Worm (Caenorhabditis elegans): Measurements from ENCODE around the gene zip-9.

zip-9 gene

DNA sequence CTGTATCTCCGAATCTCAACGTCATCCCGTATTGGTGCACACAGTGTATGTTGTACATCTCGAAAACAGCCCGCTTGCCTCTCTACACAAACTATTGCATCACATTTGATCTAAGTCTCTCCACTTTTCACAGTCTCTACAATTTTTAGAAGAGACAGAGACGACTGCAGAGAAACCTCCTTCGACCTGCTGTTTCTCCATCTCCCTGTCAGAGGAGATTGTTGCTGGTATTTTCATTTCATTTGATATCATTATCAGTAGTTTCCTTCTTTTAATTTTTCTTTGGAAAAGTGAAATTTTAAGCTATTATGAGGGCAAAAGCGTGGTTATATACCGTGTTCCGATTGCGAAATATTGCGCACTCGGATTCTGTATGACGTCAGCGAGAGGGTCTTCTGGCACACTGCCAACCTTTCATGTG is 1.7 kb upstream of the zip-9 start (continued):
- TF ChIP-seq aly-2 (tag; optimal IDR thresholded peaks at IDR 0.05) = no peak
- TF ChIP-seq nhr-237 (tag; optimal IDR thresholded peaks at IDR 0.05) = no peak
- peak; percentile 100 for TF ChIP-seq nhr-129 (tag; optimal IDR thresholded peaks at IDR 0.05)
- TF ChIP-seq snpc-4 (tag; optimal IDR thresholded peaks at IDR 0.05) = no peak
- TF ChIP-seq sma-3 (GFP tag; optimal IDR thresholded peaks at IDR 0.05) = peak; percentile 72
- TF ChIP-seq sem-4 (tag; optimal IDR thresholded peaks at IDR 0.05) = no peak
- no peak for TF ChIP-seq mbf-1 (tag; optimal IDR thresholded peaks at IDR 0.05)

DNA sequence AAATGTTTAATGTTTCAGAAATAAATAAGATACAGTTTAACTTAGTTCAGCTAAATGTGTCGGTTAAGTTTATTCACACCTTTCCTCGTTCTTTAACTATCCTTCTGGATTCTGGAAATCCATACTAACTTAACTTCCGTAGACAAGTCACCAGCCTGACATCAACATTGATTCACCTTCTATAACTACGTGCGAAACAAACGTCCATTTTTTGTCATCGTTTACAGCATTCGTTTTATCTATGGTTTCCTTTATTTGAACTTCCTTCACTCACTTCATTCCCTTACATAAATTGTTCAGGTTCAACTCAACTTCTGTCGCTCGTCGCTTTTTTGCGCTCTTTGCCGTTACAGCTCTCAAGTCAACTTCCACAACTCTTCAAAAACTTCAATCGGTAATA is 1.1 kb upstream of the zip-9 start, which contains the start of gene F17C11.26:
Gene F17C11.26, plus strand, starts transcription at position 301 of the 400 bp plus-strand sequence.
- no peak for TF ChIP-seq dmd-4 (tag; optimal IDR thresholded peaks at IDR 0.05)
- TF ChIP-seq alr-1 (tag; optimal IDR thresholded peaks at IDR 0.05) = no peak
- no peak for TF ChIP-seq blmp-1 (tag; optimal IDR thresholded peaks at IDR 0.05; ENCODE audit: insufficient read depth)
- TF ChIP-seq nhr-6 (tag; optimal IDR thresholded peaks at IDR 0.05) = no peak
- no peak for TF ChIP-seq sma-9 (GFP tag; optimal IDR thresholded peaks at IDR 0.05)
- TF ChIP-seq sma-9 (tag; optimal IDR thresholded peaks at IDR 0.05) = no peak
- TF ChIP-seq peb-1 (tag; optimal IDR thresholded peaks at IDR 0.05) = no peak
- no peak for TF ChIP-seq aly-2 (tag; optimal IDR thresholded peaks at IDR 0.05)
- TF ChIP-seq skn-1 (tag; optimal IDR thresholded peaks at IDR 0.05) = no peak
- no peak for TF ChIP-seq nhr-25 (tag; optimal IDR thresholded peaks at IDR 0.05)
- TF ChIP-seq lin-11 (tag; optimal IDR thresholded peaks at IDR 0.05) = no peak
- TF ChIP-seq ztf-4 (tag; optimal IDR thresholded peaks at IDR 0.05) = no peak
- no peak for TF ChIP-seq ZK546.5 (tag; optimal IDR thresholded peaks at IDR 0.05)
- TF ChIP-seq sem-4 (tag; optimal IDR thresholded peaks at IDR 0.05) = no peak

DNA sequence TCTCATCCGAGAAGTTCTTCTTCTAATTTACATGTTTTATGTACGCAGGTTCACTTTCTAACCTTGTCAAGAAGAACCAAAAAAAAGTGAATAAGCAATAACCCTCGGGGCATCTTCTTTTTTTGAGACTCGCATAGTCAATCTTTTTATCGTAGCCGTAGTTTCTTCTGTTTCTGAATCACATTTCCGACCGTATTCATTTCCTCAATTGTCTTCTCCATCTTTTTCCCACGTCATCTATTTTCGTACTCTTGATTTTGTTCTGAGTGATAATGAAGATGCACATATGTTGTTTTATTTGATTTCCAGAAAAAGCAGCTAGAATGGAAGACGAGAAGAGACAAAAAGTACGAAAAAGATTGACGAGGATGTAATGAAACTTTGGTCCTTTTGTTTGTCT is 2.6 kb downstream of the zip-9 start:
- TF ChIP-seq fos-1 (tag; optimal IDR thresholded peaks at IDR 0.05) (no peak), lsy-2 (tag; optimal IDR thresholded peaks at IDR 0.05) (peak in 1 of 2 experiments; percentile 15)

DNA sequence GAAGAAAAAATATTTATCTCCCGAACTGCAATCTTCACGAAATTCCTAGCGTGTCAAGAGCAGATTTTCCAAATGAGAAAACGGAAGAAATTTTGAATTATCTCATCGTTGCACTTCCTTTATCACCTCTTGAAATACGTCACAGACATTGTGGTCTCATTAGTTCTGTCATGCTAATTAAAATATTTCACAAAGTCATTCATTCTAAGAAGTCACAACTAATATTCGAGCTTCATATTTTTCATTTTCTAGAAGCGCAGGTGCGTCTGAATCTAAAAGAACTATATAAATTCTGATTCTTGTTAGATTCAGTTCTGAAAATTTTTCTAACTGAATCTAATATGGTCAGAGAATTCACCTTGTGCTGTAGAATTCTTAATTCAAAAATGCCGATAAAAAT is 4.9 kb downstream of the zip-9 start:
- no peak for TF ChIP-seq nhr-237 (tag; optimal IDR thresholded peaks at IDR 0.05)
- no peak for TF ChIP-seq ceh-82 (tag; optimal IDR thresholded peaks at IDR 0.05)
- no peak for TF ChIP-seq mab-5 (tag; optimal IDR thresholded peaks at IDR 0.05)
- TF ChIP-seq aly-2 (tag; optimal IDR thresholded peaks at IDR 0.05) = no peak
- TF ChIP-seq alr-1 (tag; optimal IDR thresholded peaks at IDR 0.05) = no peak
- TF ChIP-seq nhr-77 (tag; optimal IDR thresholded peaks at IDR 0.05) = no peak
- no peak for TF ChIP-seq blmp-1 (tag; optimal IDR thresholded peaks at IDR 0.05; ENCODE audit: insufficient read depth)
- no peak for TF ChIP-seq mbf-1 (tag; optimal IDR thresholded peaks at IDR 0.05)
- no peak for TF ChIP-seq unc-55 (GFP tag; optimal IDR thresholded peaks at IDR 0.05)
- no peak for TF ChIP-seq nhr-25 (tag; optimal IDR thresholded peaks at IDR 0.05)
- TF ChIP-seq lsy-2 (tag; optimal IDR thresholded peaks at IDR 0.05) = no peak
- no peak for TF ChIP-seq sma-9 (GFP tag; optimal IDR thresholded peaks at IDR 0.05)
- TF ChIP-seq sma-9 (tag; optimal IDR thresholded peaks at IDR 0.05) = no peak

DNA sequence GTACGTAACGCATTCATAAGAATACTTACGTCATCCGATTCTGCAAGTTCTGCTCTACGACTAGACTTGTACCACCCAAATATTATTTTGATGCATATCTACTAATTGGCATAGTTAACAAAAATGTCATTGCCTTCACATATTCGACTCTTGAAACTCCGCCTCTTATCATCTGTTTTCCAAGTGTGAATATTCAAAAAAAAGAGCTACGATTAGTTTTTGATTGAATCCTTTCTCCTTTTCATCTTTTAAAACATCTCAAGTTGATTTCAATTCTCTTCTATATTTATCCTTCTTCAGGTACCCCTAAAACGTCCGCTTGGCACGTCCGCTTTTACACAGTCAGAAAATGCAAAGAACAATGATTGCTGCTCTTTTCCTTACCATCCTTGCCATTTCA is 5.7 kb downstream of the zip-9 start, which contains the start of gene F17C11.2:
Gene F17C11.2, plus strand, starts transcription at position 301 of the 400 bp plus-strand sequence.
- TF ChIP-seq peb-1 (tag; optimal IDR thresholded peaks at IDR 0.05) (no peak), mbf-1 (tag; optimal IDR thresholded peaks at IDR 0.05) (no peak), snpc-4 (tag; optimal IDR thresholded peaks at IDR 0.05) (no peak), sma-9 (GFP tag; optimal IDR thresholded peaks at IDR 0.05) (no peak), sma-9 (tag; optimal IDR thresholded peaks at IDR 0.05) (no peak), mdl-1 (tag; optimal IDR thresholded peaks at IDR 0.05) (no peak), nhr-10 (tag; optimal IDR thresholded peaks at IDR 0.05) (no peak), dmd-4 (tag; optimal IDR thresholded peaks at IDR 0.05) (no peak), nhr-12 (tag; optimal IDR thresholded peaks at IDR 0.05) (no peak), unc-62 (GFP tag; optimal IDR thresholded peaks at IDR 0.05) (no peak), elt-3 (tag; optimal IDR thresholded peaks at IDR 0.05) (no peak), nhr-11 (tag; optimal IDR thresholded peaks at IDR 0.05) (no peak), lsy-2 (tag; optimal IDR thresholded peaks at IDR 0.05) (no peak), lin-11 (tag; optimal IDR thresholded peaks at IDR 0.05) (no peak), unc-55 (GFP tag; optimal IDR thresholded peaks at IDR 0.05) (no peak), egl-27 (tag; optimal IDR thresholded peaks at IDR 0.05) (no peak), ceh-82 (tag; optimal IDR thresholded peaks at IDR 0.05) (no peak)

DNA sequence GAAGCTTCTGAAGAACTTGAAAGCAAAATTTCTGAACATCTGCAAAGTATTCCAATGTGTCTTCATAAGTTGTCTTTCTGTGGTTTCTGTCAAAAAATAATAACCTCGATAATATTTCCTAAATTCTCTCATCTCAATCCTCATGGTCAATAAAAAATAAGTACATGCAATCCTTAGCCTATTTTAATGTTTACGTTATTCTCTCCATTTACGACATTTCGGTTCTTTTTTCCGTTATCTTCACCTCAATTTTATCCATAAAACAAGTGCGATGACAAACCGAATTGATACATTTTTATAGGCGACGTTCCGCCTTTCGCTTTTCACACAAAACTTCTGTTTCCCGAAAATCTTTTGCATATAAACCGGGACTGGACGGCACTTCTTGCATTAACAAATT is 7.2 kb downstream of the zip-9 start, which contains the start of gene col-153:
Gene col-153, plus strand, starts transcription at position 301 of the 400 bp plus-strand sequence.
- TF ChIP-seq zag-1 (tag; optimal IDR thresholded peaks at IDR 0.05) = no peak
- no peak for TF ChIP-seq mdl-1 (tag; optimal IDR thresholded peaks at IDR 0.05)
- TF ChIP-seq nhr-6 (tag; optimal IDR thresholded peaks at IDR 0.05) = no peak
- TF ChIP-seq unc-39 (tag; optimal IDR thresholded peaks at IDR 0.05) = no peak
- TF ChIP-seq lin-11 (tag; optimal IDR thresholded peaks at IDR 0.05) = no peak
- no peak for TF ChIP-seq nhr-11 (tag; optimal IDR thresholded peaks at IDR 0.05)
